Worm (Caenorhabditis elegans) whole organism, L1 larva: ENCODE results near the gene F10E9.11.

Experiments used
- C16A3.4 ChIP-seq: fragments of 150-350 bp; optimal IDR thresholded peaks from 2 replicates; lab custom pipeline; 2014; ENCODE audit warnings: missing biosample characterization, missing genetic modification characterization
- aly-2 ChIP-seq: fragments of 150-350 bp; optimal IDR thresholded peaks from 2 replicates; lab custom pipeline; 2014; ENCODE audit warnings: missing biosample characterization, missing genetic modification characterization
- elt-2 ChIP-seq: sonication (generic microtip); optimal IDR thresholded peaks from 2 replicates; lab custom pipeline; 2016; ENCODE audit warnings: missing genetic modification characterization, mild to moderate bottlenecking, inconsistent platforms, missing compliant biosample characterization, missing genetic modification reagents
- ets-5 ChIP-seq: fragments of 200-800 bp; sonication (Bioruptor generic); IDR thresholded peaks from 2 replicates; pipeline ENCODE4 v1.3.6; 2022; ENCODE audit warnings: missing genetic modification characterization, missing compliant biosample characterization
- mdl-1 ChIP-seq, 2 experiments: fragments of 150-350 bp; optimal IDR thresholded peaks; 2 replicates each; lab custom pipeline; 2014 to 2017; ENCODE audit warnings: missing biosample characterization in 2 of 2, missing genetic modification characterization in 2 of 2, inconsistent platforms in 1 of 2
- nhr-28 ChIP-seq: fragments of 150-350 bp; optimal IDR thresholded peaks from 2 replicates; lab custom pipeline; 2014; ENCODE audit warnings: missing biosample characterization, missing genetic modification characterization
- nhr-85 ChIP-seq: sonication (generic microtip); peaks from one replicate; lab custom pipeline; 2016; ENCODE audit warnings: missing genetic modification characterization, inconsistent platforms, missing compliant biosample characterization
- unc-62 ChIP-seq: fragments of 150-350 bp; optimal IDR thresholded peaks from 2 replicates; lab custom pipeline; 2014; ENCODE audit warnings: missing biosample characterization, missing genetic modification reagents, missing genetic modification characterization
- ztf-11 ChIP-seq, 2 experiments: sonication (generic microtip); optimal IDR thresholded peaks; 2 replicates each; lab custom pipeline; 2016 to 2017; ENCODE audit warnings: missing genetic modification characterization in 2 of 2, missing biosample characterization in 1 of 2, missing compliant biosample characterization in 1 of 2

- TF ChIP-seq nhr-28 (tag; lab: Kevin White, UChicago) (no peak), aly-2 (tag; lab: Kevin White, UChicago) (no peak), C16A3.4 (no peak), nhr-85 (tag; lab: Kevin White, UChicago) (no peak), unc-62 (GFP tag; lab: Kevin White, UChicago) (no peak), mdl-1 (tag; optimal IDR thresholded peaks at IDR 0.05; lab: Kevin White, UChicago) (no peak), elt-2 (tag; lab: Kevin White, UChicago) (no peak), ets-5 (GFP tag; lab: Robert Waterston, UW) (no peak), ztf-11 (tag; optimal IDR thresholded peaks at IDR 0.05; lab: Kevin White, UChicago) (no peak)
These were observed 12.7 kb upstream of the F10E9.11 start, which contains the start of the genes mrps-18A and ZC262.2 for ce11 chrIII:8331779-8332178.
